Fruit fly (Drosophila melanogaster): ENCODE data around the gene Lk6.

Gene Lk6

dm6 chr3R:11779357-11780018, 15.2 kb upstream of the Lk6 start (continued):
- no peak for TF ChIP-seq Taf1 (GFP tag; IDR thresholded peaks at IDR 0.05)
- peak; percentile 68 for TF ChIP-seq CG3065 (GFP tag; optimal IDR thresholded peaks at IDR 0.05)
- TF ChIP-seq CG4404 (GFP tag; IDR thresholded peaks at IDR 0.05), result peak; percentile 65
- TF ChIP-seq CG3281 (GFP tag; optimal IDR thresholded peaks at IDR 0.05), result no peak
- no peak for TF ChIP-seq sd (tag; optimal IDR thresholded peaks at IDR 0.05)
- TF ChIP-seq CG15073 (GFP tag; optimal IDR thresholded peaks at IDR 0.05), result peak; percentile 43
- no peak for TF ChIP-seq crp (GFP tag; optimal IDR thresholded peaks at IDR 0.05)
- no peak for TF ChIP-seq BEAF-32 (GFP tag; optimal IDR thresholded peaks at IDR 0.05)
- TF ChIP-seq nerfin-2 (GFP tag; IDR thresholded peaks at IDR 0.05; ENCODE audit: partially characterized antibody), result no peak
- TF ChIP-seq CG31388 (GFP tag; optimal IDR thresholded peaks at IDR 0.05), result peak; percentile 63
- peak; percentile 37 for TF ChIP-seq Antp (GFP tag; optimal IDR thresholded peaks at IDR 0.05)
- TF ChIP-seq sqz (GFP tag; optimal IDR thresholded peaks at IDR 0.05), result peak; percentile 12
- peak; percentile 25 for TF ChIP-seq tx (GFP tag; optimal IDR thresholded peaks at IDR 0.05)
- TF ChIP-seq maf-S (GFP tag; optimal IDR thresholded peaks at IDR 0.05), result no peak
- TF ChIP-seq BtbVII (GFP tag; optimal IDR thresholded peaks at IDR 0.05), result peak; percentile 49
- TF ChIP-seq Ravus (GFP tag; IDR thresholded peaks at IDR 0.05), result no peak
- TF ChIP-seq NFAT (GFP tag; IDR thresholded peaks at IDR 0.05), result no peak
- peak; percentile 70 for TF ChIP-seq zen (tag; optimal IDR thresholded peaks at IDR 0.05)
- TF ChIP-seq MBD-R2 (GFP tag; IDR thresholded peaks at IDR 0.05), result no peak
- TF ChIP-seq pzg (GFP tag; optimal IDR thresholded peaks at IDR 0.05), result no peak
- peak; percentile 53 for TF ChIP-seq peb (GFP tag; IDR thresholded peaks at IDR 0.05)
- TF ChIP-seq CG6254 (GFP tag; optimal IDR thresholded peaks at IDR 0.05), result peak; percentile 75
- no peak for TF ChIP-seq ham (GFP tag; IDR thresholded peaks at IDR 0.05)
- TF ChIP-seq Ets97D (GFP tag; optimal IDR thresholded peaks at IDR 0.05), result peak; percentile 3
- TF ChIP-seq Dip3 (GFP tag; optimal IDR thresholded peaks at IDR 0.05), result no peak
- TF ChIP-seq fd3F (GFP tag; optimal IDR thresholded peaks at IDR 0.05), result no peak
- no peak for TF ChIP-seq CG11456 (GFP tag; IDR thresholded peaks at IDR 0.05)
- peak; percentile 86 for TF ChIP-seq CG8290 (GFP tag; optimal IDR thresholded peaks at IDR 0.05)
- peak in 1 of 2 experiments; percentile 22 for TF ChIP-seq CG8290 (tag; optimal IDR thresholded peaks at IDR 0.05)
- peak; percentile 78 for TF ChIP-seq salm (tag; optimal IDR thresholded peaks at IDR 0.05)
- TF ChIP-seq corto (GFP tag; optimal IDR thresholded peaks at IDR 0.05), result peak; percentile 76
- peak; percentile 59 for TF ChIP-seq CG16863 (GFP tag; optimal IDR thresholded peaks at IDR 0.05)
- TF ChIP-seq HLH54F (GFP tag; optimal IDR thresholded peaks at IDR 0.05), result no peak
- TF ChIP-seq ara (GFP tag; IDR thresholded peaks at IDR 0.05), result peak; percentile 70
- no peak for TF ChIP-seq Bteb2 (GFP tag; optimal IDR thresholded peaks at IDR 0.05)
- TF ChIP-seq CG3995 (GFP tag; optimal IDR thresholded peaks at IDR 0.05), result no peak
- peak; percentile 63 for TF ChIP-seq CG12104 (GFP tag; optimal IDR thresholded peaks at IDR 0.05)
- TF ChIP-seq slp2 (GFP tag; optimal IDR thresholded peaks at IDR 0.05), result peak; percentile 58
- TF ChIP-seq ems (GFP tag; optimal IDR thresholded peaks at IDR 0.05), result peak; percentile 16
- peak; percentile 56 for TF ChIP-seq Mad (GFP tag; optimal IDR thresholded peaks at IDR 0.05)
- TF ChIP-seq onecut (GFP tag; IDR thresholded peaks at IDR 0.05), result peak; percentile 65
- TF ChIP-seq Vsx1 (GFP tag; optimal IDR thresholded peaks at IDR 0.05), result peak; percentile 41
- peak; percentile 68 for TF ChIP-seq Camta (GFP tag; optimal IDR thresholded peaks at IDR 0.05)
- TF ChIP-seq HHEX (GFP tag; optimal IDR thresholded peaks at IDR 0.05), result peak; percentile 18
- no peak for TF ChIP-seq danr (GFP tag; IDR thresholded peaks at IDR 0.05)
- peak; percentile 85 for TF ChIP-seq CG8388 (GFP tag; optimal IDR thresholded peaks at IDR 0.05)
- TF ChIP-seq CG14014 (GFP tag; IDR thresholded peaks at IDR 0.05), result no peak
- peak; percentile 68 for TF ChIP-seq Hsf (GFP tag; optimal IDR thresholded peaks at IDR 0.05)
- peak; percentile 70 for TF ChIP-seq CG10209 (GFP tag; optimal IDR thresholded peaks at IDR 0.05)
- no peak for TF ChIP-seq Dp (GFP tag; optimal IDR thresholded peaks at IDR 0.05)
- TF ChIP-seq pfk (GFP tag; optimal IDR thresholded peaks at IDR 0.05), result peak; percentile 50
